Fruit fly (Drosophila melanogaster) S2 (cell line): ENCODE data around the gene Oscillin.

Experiments used
- CG8478 ChIP-seq: fragments of >200 bp; optimal IDR thresholded peaks from 2 replicates; lab custom pipeline; 2018
- CTCF ChIP-seq, 2 experiments: fragments of >200 bp; optimal IDR thresholded peaks; 2 replicates each; lab custom pipeline; 2018

DNA sequence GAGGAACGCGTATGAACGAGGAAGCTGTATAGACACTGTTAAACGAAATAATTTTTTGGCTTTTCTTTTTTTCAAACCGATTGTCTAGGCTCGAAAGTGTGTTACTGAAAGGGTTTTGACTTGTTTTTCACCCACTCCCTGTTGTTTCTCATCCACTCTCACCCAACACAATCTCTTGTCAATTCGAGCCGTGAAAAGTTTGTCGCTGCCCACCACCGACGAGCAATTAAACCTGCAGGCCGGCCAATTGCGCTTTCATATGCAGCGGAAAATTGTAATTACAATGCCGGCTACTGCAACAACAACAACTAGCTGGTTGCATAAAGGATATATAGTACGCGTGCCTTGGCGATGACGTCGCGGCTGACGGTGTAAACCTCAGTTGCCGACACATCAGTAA, 41.4 kb downstream of the Oscillin start, which contains the start of gene CG7251:
- TF ChIP-seq CTCF (optimal IDR thresholded peaks at IDR 0.05; lab: Kevin White, UChicago) (no peak), CG8478 (lab: Kevin White, UChicago) (no peak)
